Fruit fly (Drosophila melanogaster): Measurements from ENCODE around the gene Coprox.

Gene Coprox

dm6 chr2L:6948540-6948942 is 15.7 kb upstream of the Coprox start, which contains the start of gene ihog (continued):
- TF ChIP-seq row (GFP tag; IDR thresholded peaks at IDR 0.05) = peak; percentile 88
- TF ChIP-seq CG1233 (GFP tag; optimal IDR thresholded peaks at IDR 0.05) = no peak
- no peak for TF ChIP-seq CG8765 (GFP tag; IDR thresholded peaks at IDR 0.05)
- peak; percentile 34 for TF ChIP-seq Fer1 (GFP tag; optimal IDR thresholded peaks at IDR 0.05)
- TF ChIP-seq CG2712 (tag; optimal IDR thresholded peaks at IDR 0.05) = peak; percentile 37
- TF ChIP-seq Adf1 (GFP tag; IDR thresholded peaks at IDR 0.05) = peak; percentile 52; the same call in 1 of the 2 replicates
- TF ChIP-seq CrebB (tag; optimal IDR thresholded peaks at IDR 0.05) = peak; percentile 10
- no peak for TF ChIP-seq dmrt99B (tag; optimal IDR thresholded peaks at IDR 0.05)
- TF ChIP-seq CG1603 (tag; optimal IDR thresholded peaks at IDR 0.05) = peak; percentile 47
- TF ChIP-seq ci (GFP tag; IDR thresholded peaks at IDR 0.05) = peak; percentile 39; the same call in 1 of the 3 replicates
- no peak for TF ChIP-seq jing (GFP tag; optimal IDR thresholded peaks at IDR 0.05)
- TF ChIP-seq CG34376 (GFP tag; optimal IDR thresholded peaks at IDR 0.05) = peak; percentile 4
- peak; percentile 15; the same call in 1 of the 2 replicates for TF ChIP-seq chm (GFP tag; IDR thresholded peaks at IDR 0.05)
- peak; percentile 60 for TF ChIP-seq YL-1 (GFP tag; optimal IDR thresholded peaks at IDR 0.05)
- TF ChIP-seq tap (tag; optimal IDR thresholded peaks at IDR 0.05) = peak; percentile 46
- peak; percentile 59 for TF ChIP-seq Bgb (GFP tag; IDR thresholded peaks at IDR 0.05; ENCODE audit: partially characterized antibody)
- TF ChIP-seq CG4707 (GFP tag; optimal IDR thresholded peaks at IDR 0.05) = peak; percentile 87
- no peak for TF ChIP-seq ind (GFP tag; optimal IDR thresholded peaks at IDR 0.05)
- TF ChIP-seq danr (GFP tag; IDR thresholded peaks at IDR 0.05) = no peak
- peak; percentile 32 for TF ChIP-seq CG12391 (tag; optimal IDR thresholded peaks at IDR 0.05)
- peak; percentile 47; the same call in 1 of the 2 replicates for TF ChIP-seq Scr (GFP tag; IDR thresholded peaks at IDR 0.05; ENCODE audit: partially characterized antibody)
- peak; percentile 53 for TF ChIP-seq ewg (GFP tag; optimal IDR thresholded peaks at IDR 0.05)
- no peak for TF ChIP-seq CG12744 (GFP tag; optimal IDR thresholded peaks at IDR 0.05)
- peak; percentile 70 for TF ChIP-seq CG13287 (GFP tag; IDR thresholded peaks at IDR 0.05; ENCODE audit: partially characterized antibody)
- no peak for TF ChIP-seq schlank (tag; optimal IDR thresholded peaks at IDR 0.05)
- no peak for TF ChIP-seq trh (GFP tag; optimal IDR thresholded peaks at IDR 0.05)
- TF ChIP-seq CG10654 (GFP tag; optimal IDR thresholded peaks at IDR 0.05) = no peak
- TF ChIP-seq CG10979 (tag; optimal IDR thresholded peaks at IDR 0.05) = peak; percentile 14
- peak; percentile 78 for TF ChIP-seq MESR4 (GFP tag; optimal IDR thresholded peaks at IDR 0.05)
- peak; percentile 6 for TF ChIP-seq CG17385 (GFP tag; optimal IDR thresholded peaks at IDR 0.05)
- TF ChIP-seq CG17361 (GFP tag; IDR thresholded peaks at IDR 0.05) = 0 out of 3 replicates have a peak, but pooled peaks have one; percentile 27
- TF ChIP-seq nerfin-2 (GFP tag; IDR thresholded peaks at IDR 0.05; ENCODE audit: partially characterized antibody) = peak; percentile 45
- peak; percentile 13 for TF ChIP-seq HmgZ (tag; optimal IDR thresholded peaks at IDR 0.05)
- TF ChIP-seq CG34224 (GFP tag; IDR thresholded peaks at IDR 0.05; ENCODE audit: partially characterized antibody) = peak; percentile 52; the same call in 2 of the 3 replicates
- peak; percentile 16 for TF ChIP-seq CG14710 (tag; optimal IDR thresholded peaks at IDR 0.05)
- TF ChIP-seq knrl (GFP tag; IDR thresholded peaks at IDR 0.05; ENCODE audit: partially characterized antibody) = peak; percentile 66; the same call in 2 of the 3 replicates
- TF ChIP-seq D19A (tag; optimal IDR thresholded peaks at IDR 0.05) = no peak
- peak; percentile 15 for TF ChIP-seq gcm (GFP tag; optimal IDR thresholded peaks at IDR 0.05)
- peak; percentile 81 for TF ChIP-seq pfk (GFP tag; optimal IDR thresholded peaks at IDR 0.05)
- TF ChIP-seq CG31388 (GFP tag; optimal IDR thresholded peaks at IDR 0.05) = no peak
- TF ChIP-seq Abd-B (GFP tag; optimal IDR thresholded peaks at IDR 0.05) = no peak
- peak; percentile 12 for TF ChIP-seq CG17829 (tag; optimal IDR thresholded peaks at IDR 0.05)
- TF ChIP-seq Oli (tag; optimal IDR thresholded peaks at IDR 0.05) = no peak
- peak; percentile 61 for TF ChIP-seq CG8924 (tag; optimal IDR thresholded peaks at IDR 0.05)
- TF ChIP-seq CG10267 (tag; optimal IDR thresholded peaks at IDR 0.05) = peak; percentile 28
- TF ChIP-seq zf30C (GFP tag; optimal IDR thresholded peaks at IDR 0.05) = no peak
- TF ChIP-seq CG12659 (GFP tag; optimal IDR thresholded peaks at IDR 0.05) = peak; percentile 31
- peak; percentile 41 for TF ChIP-seq CG13775 (GFP tag; optimal IDR thresholded peaks at IDR 0.05)
- TF ChIP-seq CG2116 (GFP tag; optimal IDR thresholded peaks at IDR 0.05) = peak; percentile 2
